Worm (Caenorhabditis elegans): Measurements from ENCODE around the gene E02C12.10.
A peak's percentile ranks its signal among the peaks of the same experiment; 100 is the strongest.

E02C12.10 gene

ce11 chrV:9422745-9423144 is 44.5 kb upstream of the E02C12.10 start:
- TF ChIP-seq Y22D7AL.16 (tag; optimal IDR thresholded peaks at IDR 0.05), result no peak
- no peak for TF ChIP-seq hlh-15 (tag; optimal IDR thresholded peaks at IDR 0.05)
- no peak for TF ChIP-seq mec-3 (tag; optimal IDR thresholded peaks at IDR 0.05; ENCODE audit: borderline replicate concordance)
- TF ChIP-seq sox-4 (tag; optimal IDR thresholded peaks at IDR 0.05), result no peak
- no peak for TF ChIP-seq ceh-6 (GFP tag; optimal IDR thresholded peaks at IDR 0.05)
- no peak for TF ChIP-seq pax-1 (tag; optimal IDR thresholded peaks at IDR 0.05)
- no peak for TF ChIP-seq fkh-10 (GFP tag; optimal IDR thresholded peaks at IDR 0.05)
- peak; percentile 26 for TF ChIP-seq ceh-31 (tag; optimal IDR thresholded peaks at IDR 0.05)
- TF ChIP-seq C38D4.7 (GFP tag; optimal IDR thresholded peaks at IDR 0.05), result no peak
- no peak for TF ChIP-seq dmd-4 (tag; optimal IDR thresholded peaks at IDR 0.05; ENCODE audit: borderline replicate concordance)
- peak; percentile 69 for TF ChIP-seq ceh-19 (GFP tag; optimal IDR thresholded peaks at IDR 0.05)
- no peak for TF ChIP-seq ceh-22 (tag; optimal IDR thresholded peaks at IDR 0.05)
- no peak for TF ChIP-seq hlh-13 (GFP tag; optimal IDR thresholded peaks at IDR 0.05)
- peak; percentile 54 for TF ChIP-seq ets-4 (tag; optimal IDR thresholded peaks at IDR 0.05)
- TF ChIP-seq ceh-24 (tag; optimal IDR thresholded peaks at IDR 0.05), result no peak
- TF ChIP-seq ref-2 (tag; optimal IDR thresholded peaks at IDR 0.05), result peak; percentile 56
- peak; percentile 44 for TF ChIP-seq hlh-6 (tag; optimal IDR thresholded peaks at IDR 0.05)
- TF ChIP-seq K02D7.2 (tag; optimal IDR thresholded peaks at IDR 0.05), result no peak
- no peak for TF ChIP-seq ceh-30 (tag; optimal IDR thresholded peaks at IDR 0.05)
- no peak for TF ChIP-seq ceh-45 (GFP tag; IDR thresholded peaks at IDR 0.05)
- no peak for TF ChIP-seq odd-2 (tag; optimal IDR thresholded peaks at IDR 0.05)
- TF ChIP-seq unc-42 (tag; optimal IDR thresholded peaks at IDR 0.05), result no peak
- TF ChIP-seq ceh-18 (tag; optimal IDR thresholded peaks at IDR 0.05), result no peak
- TF ChIP-seq ceh-34 (tag; optimal IDR thresholded peaks at IDR 0.05), result peak; percentile 13
- TF ChIP-seq dve-1 (tag; optimal IDR thresholded peaks at IDR 0.05), result no peak
- TF ChIP-seq tbx-2 (tag; optimal IDR thresholded peaks at IDR 0.05), result peak; percentile 59

DNA sequence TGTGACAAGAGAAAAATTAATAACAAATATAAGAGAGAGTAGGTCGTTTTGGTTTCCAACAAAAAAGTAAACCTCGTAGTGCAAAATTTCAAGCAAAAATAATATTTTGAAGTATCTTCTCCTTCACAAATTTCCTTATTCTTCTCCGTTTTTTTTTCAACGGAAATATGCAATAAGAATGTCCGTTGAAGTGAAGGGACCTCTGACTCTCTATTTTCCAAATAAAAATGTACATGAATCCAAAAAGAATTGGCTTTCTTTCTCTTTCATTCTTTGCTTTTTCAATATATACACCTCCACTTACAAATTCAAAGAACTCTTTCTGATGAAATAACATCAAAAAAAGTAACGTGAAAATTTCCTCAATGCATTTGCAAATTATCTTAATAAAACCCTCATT is 38.4 kb upstream of the E02C12.10 start, which contains the start of gene F36D4.1:
F36D4.1 (plus strand) TSS at position 301 of the 400 bp plus-strand sequence.
- TF ChIP-seq ceh-48 (tag; optimal IDR thresholded peaks at IDR 0.05) (no peak), K02D7.2 (tag; optimal IDR thresholded peaks at IDR 0.05) (no peak), ceh-9 (tag; optimal IDR thresholded peaks at IDR 0.05) (no peak), ceh-30 (tag; optimal IDR thresholded peaks at IDR 0.05) (no peak), odd-2 (tag; optimal IDR thresholded peaks at IDR 0.05) (no peak), hlh-6 (tag; optimal IDR thresholded peaks at IDR 0.05) (no peak), nhr-232 (tag; optimal IDR thresholded peaks at IDR 0.05) (no peak), ceh-6 (GFP tag; optimal IDR thresholded peaks at IDR 0.05) (no peak), T23F11.4 (GFP tag; optimal IDR thresholded peaks at IDR 0.05) (no peak), unc-86 (tag; optimal IDR thresholded peaks at IDR 0.05) (no peak), che-1 (tag; optimal IDR thresholded peaks at IDR 0.05) (no peak), sox-2 (GFP tag; IDR thresholded peaks at IDR 0.05) (no peak), unc-3 (GFP tag; conservative IDR thresholded peaks at IDR 0.05) (no peak), unc-3 (tag; optimal IDR thresholded peaks at IDR 0.05) (no peak), madf-2 (tag; optimal IDR thresholded peaks at IDR 0.05) (no peak), Y22D7AL.16 (tag; optimal IDR thresholded peaks at IDR 0.05) (no peak)

- TF ChIP-seq pqm-1 (tag; optimal IDR thresholded peaks at IDR 0.05), result no peak
- TF ChIP-seq nhr-232 (tag; optimal IDR thresholded peaks at IDR 0.05), result no peak
- no peak for TF ChIP-seq ceh-19 (GFP tag; optimal IDR thresholded peaks at IDR 0.05)
- TF ChIP-seq pat-9 (tag; optimal IDR thresholded peaks at IDR 0.05), result no peak
- no peak for TF ChIP-seq ttx-3 (tag; optimal IDR thresholded peaks at IDR 0.05)
- TF ChIP-seq gmeb-2 (tag; optimal IDR thresholded peaks at IDR 0.05), result no peak
- TF ChIP-seq elt-2 (tag; optimal IDR thresholded peaks at IDR 0.05), result no peak
- no peak for TF ChIP-seq dve-1 (tag; optimal IDR thresholded peaks at IDR 0.05)
Measured at ce11 chrV:9414516-9414915, 36.3 kb upstream of the E02C12.10 start, which contains the start of gene F36D4.4. TSS of gene F36D4.4 (minus strand) at chrV:9414616.
